Worm (Caenorhabditis elegans): ENCODE measurements around the gene sru-6.

ce11 chrIV:9500100-9500499 lies 9.7 kb downstream of the sru-6 start, which contains the start of gene ugt-21:
- no peak for TF ChIP-seq W03F9.2 (tag; optimal IDR thresholded peaks at IDR 0.05)
- TF ChIP-seq him-1 (tag; optimal IDR thresholded peaks at IDR 0.05) = no peak
- no peak for TF ChIP-seq dao-5 (tag; optimal IDR thresholded peaks at IDR 0.05)
